Worm (Caenorhabditis elegans) whole organism, late embryonic: Measurements from ENCODE around the gene trx-3.

Experiments
- F13H6.1 ChIP-seq: sonication (generic microtip); optimal IDR thresholded peaks from 2 replicates; lab custom pipeline; 2016; ENCODE audit warnings: missing genetic modification characterization, missing compliant biosample characterization
- ama-1 ChIP-seq: fragments of 150-350 bp; optimal IDR thresholded peaks from 2 replicates; lab custom pipeline; 2014
- ceh-30 ChIP-seq: fragments of 150-350 bp; optimal IDR thresholded peaks from 2 replicates; lab custom pipeline; 2014; ENCODE audit warnings: missing biosample characterization, missing genetic modification characterization
- dve-1 ChIP-seq: sonication (generic microtip); optimal IDR thresholded peaks from 2 replicates; lab custom pipeline; 2017; ENCODE audit warnings: antibody characterized with exemption, mild to moderate bottlenecking, missing genetic modification characterization, missing compliant biosample characterization
- fkh-6 ChIP-seq: sonication (generic microtip); optimal IDR thresholded peaks from 2 replicates; lab custom pipeline; 2016; ENCODE audit warnings: missing genetic modification characterization, missing compliant biosample characterization
- lin-11 ChIP-seq: fragments of 200-800 bp; sonication (Bioruptor generic); optimal IDR thresholded peaks from 2 replicates; lab custom pipeline; 2018; ENCODE audit warnings: mild to moderate bottlenecking, missing genetic modification characterization, missing compliant biosample characterization
- nfya-1 ChIP-seq: sonication (generic microtip); optimal IDR thresholded peaks from 2 replicates; lab custom pipeline; 2017; ENCODE audit warnings: missing genetic modification characterization, mild to moderate bottlenecking, missing compliant biosample characterization, antibody characterized with exemption, moderate library complexity
- pax-1 ChIP-seq: fragments of 150-350 bp; optimal IDR thresholded peaks from 2 replicates; lab custom pipeline; 2014; ENCODE audit warnings: missing biosample characterization, missing genetic modification characterization
- pha-4 ChIP-seq: fragments of 150-350 bp; optimal IDR thresholded peaks from 2 replicates; lab custom pipeline; 2018; ENCODE audit warnings: missing biosample characterization, missing genetic modification reagents, missing genetic modification characterization
- ref-2 ChIP-seq: sonication (generic microtip); optimal IDR thresholded peaks from 2 replicates; lab custom pipeline; 2016; ENCODE audit warnings: missing genetic modification characterization, missing compliant biosample characterization
- tbx-2 ChIP-seq: sonication (generic microtip); optimal IDR thresholded peaks from 2 replicates; lab custom pipeline; 2016; ENCODE audit warnings: missing genetic modification characterization, missing compliant biosample characterization
- unc-42 ChIP-seq: sonication (generic microtip); optimal IDR thresholded peaks from 2 replicates; lab custom pipeline; 2016; ENCODE audit warnings: missing genotype, missing genetic modification characterization, missing compliant biosample characterization
- unc-86 ChIP-seq: sonication (generic microtip); optimal IDR thresholded peaks from 2 replicates; lab custom pipeline; 2016; ENCODE audit warnings: missing genetic modification characterization, missing compliant biosample characterization

DNA sequence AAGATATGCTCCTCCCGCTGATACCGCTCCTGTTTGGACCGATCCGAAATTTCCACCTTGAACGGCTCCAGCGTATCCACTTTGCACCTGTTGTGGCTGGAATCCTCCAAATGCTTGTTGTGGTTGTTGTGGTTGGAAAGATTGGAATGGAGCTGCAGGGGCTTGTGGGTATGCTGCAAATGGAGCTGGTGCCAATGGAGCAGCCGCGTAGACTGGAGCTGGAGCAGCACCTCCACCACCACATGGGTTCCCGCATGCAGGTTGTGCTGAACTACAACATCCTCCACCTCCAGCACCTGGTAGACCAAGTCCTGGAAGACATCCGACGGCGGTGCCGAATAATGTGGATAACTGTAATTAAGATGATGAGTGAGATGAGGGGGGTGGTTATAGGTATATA lies 36.6 kb downstream of the trx-3 start:
- no peak for TF ChIP-seq F13H6.1
- no peak for TF ChIP-seq fkh-6 (tag; lab: Kevin White, UChicago)
- no peak for TF ChIP-seq ref-2 (tag; lab: Kevin White, UChicago)
- no peak for TF ChIP-seq nfya-1 (tag; lab: Kevin White, UChicago)
- no peak for TF ChIP-seq unc-86 (tag; lab: Kevin White, UChicago)
- TF ChIP-seq pha-4 (tag; lab: Kevin White, UChicago) = no peak
- no peak for TF ChIP-seq ama-1 (lab: Kevin White, UChicago)
- no peak for TF ChIP-seq unc-42 (tag; lab: Kevin White, UChicago)
- no peak for TF ChIP-seq pax-1 (tag; lab: Kevin White, UChicago)
- no peak for TF ChIP-seq tbx-2 (tag; lab: Kevin White, UChicago)
- TF ChIP-seq dve-1 (tag; lab: Kevin White, UChicago) = no peak
- no peak for TF ChIP-seq lin-11
- no peak for TF ChIP-seq ceh-30 (tag; lab: Kevin White, UChicago)
